Fruit fly (Drosophila melanogaster) whole organism, embryonic: ENCODE measurements around the gene Mipp2.
A peak's percentile ranks its signal among the peaks of the same experiment; 100 is the strongest.

Experiments
- Ada2b ChIP-seq: fragments of 200-800 bp; sonication (Bioruptor generic); IDR thresholded peaks from 2 replicates; pipeline ENCODE4 v1.3.6; 2022; ENCODE audit warnings: missing biosample characterization, missing genetic modification characterization
- Asciz ChIP-seq: fragments of 200-800 bp; sonication (Bioruptor generic); optimal IDR thresholded peaks from 2 replicates; lab custom pipeline; 2017; ENCODE audit warnings: missing biosample characterization, mild to moderate bottlenecking, missing genetic modification characterization, missing genetic modification reagents
- Atf-2 ChIP-seq: fragments of 200-800 bp; sonication (Bioruptor generic); optimal IDR thresholded peaks from 2 replicates; lab custom pipeline; 2016; ENCODE audit warnings: missing biosample characterization, missing genetic modification characterization
- CG10543 ChIP-seq: fragments of 200-800 bp; sonication (Bioruptor generic); optimal IDR thresholded peaks from 3 replicates; lab custom pipeline; 2017; ENCODE audit warnings: missing biosample characterization, mild to moderate bottlenecking, missing genetic modification characterization, moderate library complexity
- CG11456 ChIP-seq: fragments of 200-800 bp; sonication (Bioruptor generic); IDR thresholded peaks from 3 replicates; pipeline ENCODE4 v1.3.6; 2022; ENCODE audit warnings: missing biosample characterization, missing genetic modification characterization
- CG17568 ChIP-seq: fragments of 200-800 bp; sonication (Bioruptor generic); optimal IDR thresholded peaks from 2 replicates; lab custom pipeline; 2018; ENCODE audit warnings: missing biosample characterization, mild to moderate bottlenecking, missing genetic modification characterization, moderate library complexity
- CG17612 ChIP-seq: fragments of 200-800 bp; sonication (Bioruptor generic); IDR thresholded peaks from 2 replicates; pipeline ENCODE4 v1.3.6; 2022; ENCODE audit warnings: missing biosample characterization, missing genetic modification characterization
- CG18262 ChIP-seq: fragments of 200-800 bp; optimal IDR thresholded peaks from 3 replicates; lab custom pipeline; 2019; ENCODE audit warnings: missing biosample characterization, mild to moderate bottlenecking, missing genetic modification characterization, moderate library complexity
- CG2202 ChIP-seq: fragments of 200-800 bp; sonication (Bioruptor generic); optimal IDR thresholded peaks from 2 replicates; lab custom pipeline; 2018; ENCODE audit warnings: missing biosample characterization, mild to moderate bottlenecking, missing genetic modification characterization
- CG2889 ChIP-seq: fragments of 200-800 bp; sonication (Bioruptor generic); IDR thresholded peaks from 3 replicates; pipeline ENCODE4 v1.3.6; 2022; ENCODE audit warnings: missing biosample characterization, missing genetic modification characterization
- CG34224 ChIP-seq: fragments of 200-800 bp; sonication (Bioruptor generic); IDR thresholded peaks from 3 replicates; pipeline ENCODE4 v1.3.6; 2022; ENCODE audit warnings: missing biosample characterization, missing genetic modification characterization; ENCODE audit not compliant: partially characterized antibody
- CG3995 ChIP-seq: fragments of 200-800 bp; sonication (Bioruptor generic); optimal IDR thresholded peaks from 3 replicates; lab custom pipeline; 2016; ENCODE audit warnings: missing biosample characterization, missing genetic modification characterization
- CG4328 ChIP-seq: fragments of 200-800 bp; sonication (Bioruptor generic); optimal IDR thresholded peaks from 3 replicates; lab custom pipeline; 2017; ENCODE audit warnings: missing biosample characterization, missing genetic modification reagents, missing genetic modification characterization
- CG6765 ChIP-seq: fragments of 200-800 bp; sonication (Bioruptor generic); optimal IDR thresholded peaks from 3 replicates; lab custom pipeline; 2017; ENCODE audit warnings: missing biosample characterization, mild to moderate bottlenecking, missing genetic modification characterization
- CG9817 ChIP-seq: fragments of 200-800 bp; sonication (Bioruptor generic); optimal IDR thresholded peaks from 2 replicates; lab custom pipeline; 2018; ENCODE audit warnings: missing biosample characterization, mild to moderate bottlenecking, missing genetic modification characterization, moderate library complexity
- CTCF ChIP-seq: fragments of 200-800 bp; sonication (Bioruptor generic); optimal IDR thresholded peaks from 2 replicates; lab custom pipeline; 2017; ENCODE audit warnings: missing biosample characterization, mild to moderate bottlenecking, missing genetic modification characterization, moderate library complexity
- Ets97D ChIP-seq: fragments of 200-800 bp; sonication (Bioruptor generic); optimal IDR thresholded peaks from 3 replicates; lab custom pipeline; 2016; ENCODE audit warnings: missing biosample characterization, missing genetic modification characterization
- H2.0 ChIP-seq: fragments of 200-800 bp; sonication (Bioruptor generic); IDR thresholded peaks from 2 replicates; pipeline ENCODE4 v1.3.6; 2022; ENCODE audit warnings: missing biosample characterization, missing genetic modification characterization
- Kr ChIP-seq: fragments of 200-800 bp; sonication (Bioruptor generic); optimal IDR thresholded peaks from 2 replicates; lab custom pipeline; 2017; ENCODE audit warnings: missing biosample characterization, mild to moderate bottlenecking, missing genetic modification characterization
- Lpt ChIP-seq: fragments of >200 bp; optimal IDR thresholded peaks from 2 replicates; lab custom pipeline; 2018; ENCODE audit warnings: missing biosample characterization, missing genetic modification characterization
- MBD-R2 ChIP-seq: fragments of 200-800 bp; sonication (Bioruptor generic); IDR thresholded peaks from 2 replicates; pipeline ENCODE4 v1.3.6; 2022; ENCODE audit warnings: missing biosample characterization, missing genetic modification characterization
- Myb ChIP-seq: fragments of 200-800 bp; sonication (Bioruptor generic); optimal IDR thresholded peaks from 2 replicates; lab custom pipeline; 2016; ENCODE audit warnings: missing biosample characterization, missing genetic modification characterization
- NK7.1 ChIP-seq: fragments of 200-800 bp; sonication (Bioruptor generic); optimal IDR thresholded peaks from 3 replicates; lab custom pipeline; 2016; ENCODE audit warnings: missing biosample characterization, missing genetic modification characterization
- Pdp1 ChIP-seq, 2 experiments: fragments of 200-800 bp; sonication (Bioruptor generic); optimal IDR thresholded peaks; 3 replicates each; lab custom pipeline; 2016; ENCODE audit warnings: missing biosample characterization in 2 of 2, missing genetic modification characterization in 2 of 2, mild to moderate bottlenecking in 1 of 2, moderate library complexity in 1 of 2
- amos ChIP-seq: fragments of 200-800 bp; sonication (Bioruptor generic); IDR thresholded peaks from 2 replicates; pipeline ENCODE4 v1.3.6; 2022; ENCODE audit warnings: missing biosample characterization, missing genetic modification characterization; ENCODE audit not compliant: partially characterized antibody
- ato ChIP-seq: fragments of 200-800 bp; sonication (Bioruptor generic); IDR thresholded peaks from 2 replicates; pipeline ENCODE4 v1.3.6; 2022; ENCODE audit warnings: missing biosample characterization, missing genetic modification characterization; ENCODE audit not compliant: partially characterized antibody
- bigmax ChIP-seq: fragments of 200-800 bp; sonication (Bioruptor generic); optimal IDR thresholded peaks from 2 replicates; lab custom pipeline; 2018; ENCODE audit warnings: missing biosample characterization, mild to moderate bottlenecking, missing genetic modification characterization
- bowl ChIP-seq: fragments of 200-800 bp; sonication (Bioruptor generic); IDR thresholded peaks from 2 replicates; pipeline ENCODE4 v1.3.6; 2022; ENCODE audit warnings: missing biosample characterization, missing genetic modification characterization
- croc ChIP-seq: fragments of 200-800 bp; sonication (Bioruptor generic); conservative IDR thresholded peaks from 3 replicates; pipeline ENCODE4 v1.3.6; 2022; ENCODE audit warnings: missing biosample characterization, missing genetic modification characterization
- dati ChIP-seq: fragments of 200-800 bp; sonication (Bioruptor generic); IDR thresholded peaks from 2 replicates; pipeline ENCODE4 v1.3.6; 2022; ENCODE audit warnings: missing biosample characterization, missing genetic modification characterization
- dimm ChIP-seq: fragments of 200-800 bp; sonication (Bioruptor generic); IDR thresholded peaks from 2 replicates; pipeline ENCODE4 v1.3.6; 2022; ENCODE audit warnings: missing biosample characterization, missing genetic modification characterization
- eyg ChIP-seq: fragments of 200-800 bp; sonication (Bioruptor generic); optimal IDR thresholded peaks from 3 replicates; lab custom pipeline; 2016; ENCODE audit warnings: missing biosample characterization, missing genetic modification characterization
- ind ChIP-seq: fragments of 200-800 bp; sonication (Bioruptor generic); optimal IDR thresholded peaks from 3 replicates; lab custom pipeline; 2016; ENCODE audit warnings: missing biosample characterization, missing genetic modification characterization
- jigr1 ChIP-seq: fragments of 200-800 bp; sonication (Bioruptor generic); IDR thresholded peaks from 3 replicates; pipeline ENCODE4 v1.3.6; 2022; ENCODE audit warnings: missing biosample characterization, missing genetic modification characterization
- kay ChIP-seq: fragments of 200-800 bp; sonication (Bioruptor generic); optimal IDR thresholded peaks from 2 replicates; lab custom pipeline; 2016; ENCODE audit warnings: missing biosample characterization, missing genetic modification characterization
- ken ChIP-seq: fragments of 200-800 bp; sonication (Bioruptor generic); IDR thresholded peaks from 3 replicates; pipeline ENCODE4 v1.3.6; 2022; ENCODE audit warnings: missing biosample characterization, missing genetic modification characterization
- nmo ChIP-seq: fragments of 200-800 bp; sonication (Bioruptor generic); optimal IDR thresholded peaks from 2 replicates; lab custom pipeline; 2018; ENCODE audit warnings: missing biosample characterization, mild to moderate bottlenecking, missing genetic modification characterization, moderate library complexity
- pb ChIP-seq: fragments of 200-800 bp; sonication (Bioruptor generic); optimal IDR thresholded peaks from 3 replicates; lab custom pipeline; 2016; ENCODE audit warnings: missing biosample characterization, missing genetic modification characterization
- peb ChIP-seq: fragments of 200-800 bp; sonication (Bioruptor generic); IDR thresholded peaks from 2 replicates; pipeline ENCODE4 v1.3.6; 2022; ENCODE audit warnings: missing biosample characterization, missing genetic modification characterization
- pfk ChIP-seq: fragments of 200-800 bp; sonication (Bioruptor generic); optimal IDR thresholded peaks from 2 replicates; lab custom pipeline; 2018; ENCODE audit warnings: missing biosample characterization, mild to moderate bottlenecking, missing genetic modification characterization, moderate library complexity
- phol ChIP-seq: fragments of 200-800 bp; sonication (Bioruptor generic); optimal IDR thresholded peaks from 3 replicates; lab custom pipeline; 2018; ENCODE audit warnings: missing biosample characterization, mild to moderate bottlenecking, missing genetic modification characterization, moderate library complexity
- pnt ChIP-seq: fragments of 200-800 bp; sonication (Bioruptor generic); optimal IDR thresholded peaks from 3 replicates; lab custom pipeline; 2016; ENCODE audit warnings: missing biosample characterization, missing genetic modification characterization
- prd ChIP-seq, 3 experiments: fragments of >200 bp in 2 of 3; fragments of 200-800 bp in 1 of 3; sonication (Bioruptor generic) in 1 of 3; optimal IDR thresholded peaks in 2 of 3; IDR thresholded peaks in 1 of 3; 2 replicates in 2 of 3; 3 replicates in 1 of 3; pipeline versions ENCODE4 v1.3.6 to Lab custom; 2017 to 2022; ENCODE audit warnings: missing biosample characterization in 1 of 3, missing genetic modification characterization in 1 of 3
- pros ChIP-seq: fragments of 200-800 bp; sonication (Bioruptor generic); optimal IDR thresholded peaks from 3 replicates; lab custom pipeline; 2019; ENCODE audit warnings: missing biosample characterization, mild to moderate bottlenecking, missing genetic modification characterization, moderate library complexity
- seq ChIP-seq: fragments of 200-800 bp; sonication (Bioruptor generic); IDR thresholded peaks from 2 replicates; pipeline ENCODE4 v1.3.6; 2022; ENCODE audit warnings: missing biosample characterization, missing genetic modification characterization
- slbo ChIP-seq: fragments of 200-800 bp; sonication (Bioruptor generic); IDR thresholded peaks from 2 replicates; pipeline ENCODE4 v1.3.6; 2022; ENCODE audit warnings: missing biosample characterization, missing genetic modification characterization
- sqz ChIP-seq: fragments of 200-800 bp; sonication (Bioruptor generic); optimal IDR thresholded peaks from 3 replicates; lab custom pipeline; 2018; ENCODE audit warnings: missing biosample characterization, mild to moderate bottlenecking, missing genetic modification characterization
- trem ChIP-seq: fragments of 200-800 bp; optimal IDR thresholded peaks from 3 replicates; lab custom pipeline; 2019; ENCODE audit warnings: missing biosample characterization, mild to moderate bottlenecking, missing genetic modification characterization, moderate library complexity
- zfh1 ChIP-seq: fragments of 200-800 bp; sonication (Bioruptor generic); IDR thresholded peaks from 3 replicates; pipeline ENCODE4 v1.3.6; 2022; ENCODE audit warnings: missing biosample characterization, missing genetic modification characterization
- zfh2 ChIP-seq: fragments of 200-800 bp; sonication (Bioruptor generic); optimal IDR thresholded peaks from 2 replicates; lab custom pipeline; 2016; ENCODE audit warnings: missing biosample characterization, missing genetic modification characterization

Gene Mipp2

dm6 chrX:6037180-6037946, 53.9 kb downstream of the Mipp2 start, which contains the start of the genes rux and MCTS1 (continued):
- TF ChIP-seq Kr (GFP tag; lab: Kevin White, UChicago) = no peak
- no peak for TF ChIP-seq CTCF
- no peak for TF ChIP-seq CG17612
- TF ChIP-seq prd (optimal IDR thresholded peaks at IDR 0.05; lab: Kevin White, UChicago) = no peak
- peak; percentile 45; the same call in 2 of the 3 replicates for TF ChIP-seq prd (GFP tag; IDR thresholded peaks at IDR 0.05; lab: Robert Waterston, UW)
- peak; percentile 91 for TF ChIP-seq CG3995 (GFP tag; lab: Kevin White, UChicago)
- peak; percentile 94 for TF ChIP-seq amos
- peak; percentile 30 for TF ChIP-seq pnt (GFP tag; lab: Kevin White, UChicago)
- TF ChIP-seq slbo = peak; percentile 55
- TF ChIP-seq ind (GFP tag; lab: Kevin White, UChicago) = peak; percentile 43
- no peak for TF ChIP-seq NK7.1
- no peak for TF ChIP-seq dimm (GFP tag; lab: Robert Waterston, UW)
- peak; percentile 52; the same call in 1 of the 2 replicates for TF ChIP-seq MBD-R2
- TF ChIP-seq CG2889 (GFP tag; lab: Robert Waterston, UW) = no peak
- no peak for TF ChIP-seq CG10543
- peak; percentile 1 for TF ChIP-seq Myb (GFP tag; lab: Kevin White, UChicago)
- no peak for TF ChIP-seq seq
- TF ChIP-seq kay = peak; percentile 3
- TF ChIP-seq CG17568 (GFP tag; lab: Kevin White, UChicago) = no peak
- TF ChIP-seq croc = no peak
- TF ChIP-seq pb (GFP tag; lab: Kevin White, UChicago) = no peak
- peak; percentile 74; the same call in 2 of the 3 replicates for TF ChIP-seq CG11456 (GFP tag; lab: Robert Waterston, UW)
- TF ChIP-seq trem (tag; lab: Kevin White, UChicago) = peak; percentile 65
- TF ChIP-seq Pdp1 (GFP tag; optimal IDR thresholded peaks at IDR 0.05; lab: Kevin White, UChicago) = peak; percentile 29 to 53
- no peak for TF ChIP-seq jigr1
- no peak for TF ChIP-seq Atf-2 (GFP tag; lab: Kevin White, UChicago)
- TF ChIP-seq dati = no peak
- TF ChIP-seq CG4328 (GFP tag; lab: Kevin White, UChicago) = no peak
- TF ChIP-seq Ada2b (GFP tag; lab: Robert Waterston, UW) = 0 out of 2 replicates have a peak, but pooled peaks have one; percentile 27
- no peak for TF ChIP-seq peb (GFP tag; lab: Robert Waterston, UW)
- TF ChIP-seq CG18262 (tag; lab: Kevin White, UChicago) = peak; percentile 25
- peak; percentile 86 for TF ChIP-seq ato (GFP tag; lab: Robert Waterston, UW)
- TF ChIP-seq CG34224 (GFP tag; lab: Robert Waterston, UW) = peak; percentile 82
- TF ChIP-seq eyg = no peak
- no peak for TF ChIP-seq pros
- peak; percentile 3 for TF ChIP-seq zfh2 (GFP tag; lab: Kevin White, UChicago)
- TF ChIP-seq bigmax = no peak
- TF ChIP-seq Ets97D (GFP tag; lab: Kevin White, UChicago) = peak; percentile 56
- peak; percentile 64 for TF ChIP-seq nmo (GFP tag; lab: Kevin White, UChicago)
- TF ChIP-seq bowl = no peak
- TF ChIP-seq sqz (GFP tag; lab: Kevin White, UChicago) = no peak
- TF ChIP-seq CG2202 = no peak
- no peak for TF ChIP-seq Asciz (GFP tag; lab: Kevin White, UChicago)
- no peak for TF ChIP-seq H2.0 (GFP tag; lab: Robert Waterston, UW)
- TF ChIP-seq ken (GFP tag; lab: Robert Waterston, UW) = no peak
- TF ChIP-seq zfh1 = no peak
- no peak for TF ChIP-seq Lpt (GFP tag; lab: Kevin White, UChicago)
- TF ChIP-seq pfk (GFP tag; lab: Kevin White, UChicago) = no peak
- TF ChIP-seq CG6765 (GFP tag; lab: Kevin White, UChicago) = no peak
- TF ChIP-seq CG9817 (tag; lab: Kevin White, UChicago) = peak; percentile 19
- TF ChIP-seq phol = peak; percentile 59
